Worm (Caenorhabditis elegans) whole organism, L4 larva: Measurements from ENCODE around the gene F54H12.8.

Experiments
- D1046.2 ChIP-seq: fragments of 200-800 bp; sonication (Bioruptor generic); IDR thresholded peaks from 2 replicates; pipeline ENCODE4 v1.3.6; 2022; ENCODE audit warnings: missing genetic modification characterization, missing compliant biosample characterization
- F26F4.8 ChIP-seq: fragments of 200-800 bp; sonication (Bioruptor generic); conservative IDR thresholded peaks from 2 replicates; pipeline ENCODE4 v1.3.6; 2022; ENCODE audit warnings: missing genetic modification characterization, missing compliant biosample characterization
- R02D3.7 ChIP-seq: fragments of 150-350 bp; sonication (generic microtip); optimal IDR thresholded peaks from 3 replicates; lab custom pipeline; 2014; ENCODE audit warnings: missing biosample characterization, missing genetic modification characterization
- T26A8.4 ChIP-seq: fragments of 200-800 bp; sonication (Bioruptor generic); IDR thresholded peaks from 2 replicates; pipeline ENCODE4 v1.3.6; 2022; ENCODE audit warnings: missing genetic modification characterization, missing compliant biosample characterization
- Y5F2A.4 ChIP-seq: fragments of 200-800 bp; sonication (Bioruptor generic); optimal IDR thresholded peaks from 2 replicates; lab custom pipeline; 2018; ENCODE audit warnings: mild to moderate bottlenecking, missing genetic modification characterization, missing compliant biosample characterization
- Y75B8A.6 ChIP-seq: fragments of 200-800 bp; sonication (Bioruptor generic); IDR thresholded peaks from 2 replicates; pipeline ENCODE4 v1.3.6; 2022; ENCODE audit warnings: missing genetic modification reagents, missing genetic modification characterization, missing compliant biosample characterization
- ZK546.5 ChIP-seq, 2 experiments: sonication (generic microtip); optimal IDR thresholded peaks; 2 replicates each; lab custom pipeline; 2017; ENCODE audit warnings: missing biosample characterization in 2 of 2, missing genetic modification characterization in 2 of 2
- aly-2 ChIP-seq: sonication (generic microtip); optimal IDR thresholded peaks from 2 replicates; lab custom pipeline; 2018; ENCODE audit warnings: missing biosample characterization, missing genetic modification characterization
- ama-1 ChIP-seq: fragments of 150-350 bp; optimal IDR thresholded peaks from 2 replicates; lab custom pipeline; 2014; ENCODE audit warnings: inconsistent platforms, mixed read lengths
- ces-1 ChIP-seq: fragments of 150-350 bp; sonication (generic microtip); optimal IDR thresholded peaks from 4 replicates; lab custom pipeline; 2014; ENCODE audit warnings: missing biosample characterization, missing genetic modification reagents, missing genetic modification characterization
- daf-12 ChIP-seq: fragments of 150-350 bp; optimal IDR thresholded peaks from 2 replicates; lab custom pipeline; 2014; ENCODE audit warnings: missing biosample characterization, missing genetic modification reagents, missing genetic modification characterization
- daf-19 ChIP-seq: fragments of 200-800 bp; sonication (Bioruptor generic); conservative IDR thresholded peaks from 2 replicates; pipeline ENCODE4 v1.3.6; 2022; ENCODE audit warnings: missing genetic modification characterization, missing compliant biosample characterization
- dmd-6 ChIP-seq: fragments of 200-800 bp; sonication (Bioruptor generic); IDR thresholded peaks from 2 replicates; pipeline ENCODE4 v1.3.6; 2022; ENCODE audit warnings: missing genetic modification reagents, missing genetic modification characterization, missing compliant biosample characterization
- dmd-8 ChIP-seq: fragments of 200-800 bp; sonication (Bioruptor generic); IDR thresholded peaks from 2 replicates; pipeline ENCODE4 v1.3.6; 2022; ENCODE audit warnings: missing genetic modification characterization, missing compliant biosample characterization
- duxl-1 ChIP-seq: sonication (generic microtip); optimal IDR thresholded peaks from 2 replicates; lab custom pipeline; 2016; ENCODE audit warnings: mild to moderate bottlenecking, missing genetic modification characterization, moderate library complexity, missing compliant biosample characterization; ENCODE audit not compliant: poor library complexity
- dve-1 ChIP-seq: sonication (generic microtip); optimal IDR thresholded peaks from 2 replicates; lab custom pipeline; 2017; ENCODE audit warnings: antibody characterized with exemption, mild to moderate bottlenecking, missing genetic modification characterization, missing compliant biosample characterization; ENCODE audit not compliant: insufficient read depth
- egl-43 ChIP-seq: fragments of 200-800 bp; sonication (Bioruptor generic); IDR thresholded peaks from 2 replicates; pipeline ENCODE4 v1.3.6; 2022; ENCODE audit warnings: missing genetic modification reagents, missing genetic modification characterization, missing compliant biosample characterization
- gei-8 ChIP-seq: fragments of 200-800 bp; sonication (Bioruptor generic); optimal IDR thresholded peaks from 2 replicates; lab custom pipeline; 2018; ENCODE audit warnings: mild to moderate bottlenecking, missing genetic modification characterization, missing compliant biosample characterization
- hif-1 ChIP-seq, 2 experiments: sonication (generic microtip); optimal IDR thresholded peaks; 2 replicates each; lab custom pipeline; 2016 to 2017; ENCODE audit warnings: missing compliant biosample characterization in 2 of 2, missing genetic modification characterization in 2 of 2, missing genetic modification reagents in 2 of 2, missing genotype in 2 of 2, mild to moderate bottlenecking in 1 of 2
- hlh-11 ChIP-seq: fragments of 200-800 bp; sonication (Bioruptor generic); optimal IDR thresholded peaks from 2 replicates; lab custom pipeline; 2018; ENCODE audit warnings: mild to moderate bottlenecking, missing genetic modification characterization, missing compliant biosample characterization
- hmg-1.1 ChIP-seq: fragments of 200-800 bp; sonication (Bioruptor generic); IDR thresholded peaks from 2 replicates; pipeline ENCODE4 v1.3.6; 2022; ENCODE audit warnings: missing genetic modification reagents, missing genetic modification characterization, missing compliant biosample characterization
- lim-7 ChIP-seq: fragments of 200-800 bp; sonication (Bioruptor generic); IDR thresholded peaks from 2 replicates; pipeline ENCODE4 v1.3.6; 2022; ENCODE audit warnings: missing genetic modification characterization, missing compliant biosample characterization
- lin-13 ChIP-seq: fragments of 150-350 bp; optimal IDR thresholded peaks from 2 replicates; lab custom pipeline; 2014; ENCODE audit warnings: missing biosample characterization, missing genetic modification reagents, missing genetic modification characterization
- lin-38 ChIP-seq: fragments of 200-800 bp; sonication (Bioruptor generic); IDR thresholded peaks from 2 replicates; pipeline ENCODE4 v1.3.6; 2022; ENCODE audit warnings: missing genetic modification reagents, missing genetic modification characterization, missing compliant biosample characterization
- lsy-2 ChIP-seq, 2 experiments: fragments of 150-350 bp in 1 of 2; sonication (generic microtip) in 1 of 2; optimal IDR thresholded peaks; 2 replicates each; lab custom pipeline; 2014 to 2017; ENCODE audit warnings: missing biosample characterization in 2 of 2, missing genetic modification characterization in 2 of 2
- mdt-29 ChIP-seq: fragments of 200-800 bp; sonication (Bioruptor generic); IDR thresholded peaks from 2 replicates; pipeline ENCODE4 v1.3.6; 2022; ENCODE audit warnings: missing genetic modification reagents, missing genetic modification characterization, missing compliant biosample characterization
- mep-1 ChIP-seq: fragments of 150-350 bp; sonication (generic microtip); optimal IDR thresholded peaks from 3 replicates; lab custom pipeline; 2014; ENCODE audit warnings: missing biosample characterization, missing genetic modification characterization
- mes-2 ChIP-seq: sonication (generic microtip); optimal IDR thresholded peaks from 2 replicates; lab custom pipeline; 2016; ENCODE audit warnings: missing genotype, mild to moderate bottlenecking, missing genetic modification characterization, missing compliant biosample characterization; ENCODE audit not compliant: poor library complexity, severe bottlenecking
- nhr-102 ChIP-seq: sonication (generic microtip); optimal IDR thresholded peaks from 2 replicates; lab custom pipeline; 2016; ENCODE audit warnings: mild to moderate bottlenecking, missing genetic modification characterization, moderate library complexity, missing compliant biosample characterization
- nhr-25 ChIP-seq: sonication (generic microtip); optimal IDR thresholded peaks from 2 replicates; lab custom pipeline; 2017; ENCODE audit warnings: missing genetic modification characterization, mild to moderate bottlenecking, missing compliant biosample characterization, antibody characterized with exemption, moderate library complexity, borderline replicate concordance; ENCODE audit not compliant: insufficient read depth
- nhr-41 ChIP-seq: fragments of 200-800 bp; sonication (Bioruptor generic); IDR thresholded peaks from 2 replicates; pipeline ENCODE4 v1.3.6; 2022; ENCODE audit warnings: missing genetic modification reagents, missing genetic modification characterization, missing compliant biosample characterization
- nhr-42 ChIP-seq: fragments of 200-800 bp; sonication (Bioruptor generic); IDR thresholded peaks from 2 replicates; pipeline ENCODE4 v1.3.6; 2022; ENCODE audit warnings: missing genetic modification characterization, missing compliant biosample characterization
- nhr-48 ChIP-seq: sonication (generic microtip); optimal IDR thresholded peaks from 2 replicates; lab custom pipeline; 2016; ENCODE audit warnings: mild to moderate bottlenecking, missing genetic modification characterization, missing compliant biosample characterization
- nhr-77 ChIP-seq: fragments of 150-350 bp; optimal IDR thresholded peaks from 2 replicates; lab custom pipeline; 2014; ENCODE audit warnings: missing biosample characterization, missing genetic modification characterization
- php-3 ChIP-seq: fragments of 200-800 bp; sonication (Bioruptor generic); IDR thresholded peaks from 2 replicates; pipeline ENCODE4 v1.3.6; 2022; ENCODE audit warnings: missing genetic modification reagents, missing genetic modification characterization, missing compliant biosample characterization
- pqm-1 ChIP-seq: sonication (generic microtip); optimal IDR thresholded peaks from 2 replicates; lab custom pipeline; 2017; ENCODE audit warnings: missing biosample characterization, missing genetic modification characterization
- saeg-2 ChIP-seq: fragments of 200-800 bp; sonication (Bioruptor generic); IDR thresholded peaks from 2 replicates; pipeline ENCODE4 v1.3.6; 2022; ENCODE audit warnings: missing genetic modification reagents, missing genetic modification characterization, missing compliant biosample characterization
- sdz-12 ChIP-seq: fragments of 200-800 bp; sonication (Bioruptor generic); optimal IDR thresholded peaks from 2 replicates; lab custom pipeline; 2018; ENCODE audit warnings: mild to moderate bottlenecking, missing genetic modification characterization, missing compliant biosample characterization
- skn-1 ChIP-seq: fragments of 150-350 bp; optimal IDR thresholded peaks from 2 replicates; lab custom pipeline; 2014; ENCODE audit warnings: missing biosample characterization, missing genetic modification characterization
- snpc-1.2 ChIP-seq: fragments of 200-800 bp; sonication (Bioruptor generic); IDR thresholded peaks from 2 replicates; pipeline ENCODE4 v1.3.6; 2022; ENCODE audit warnings: missing genetic modification reagents, missing genetic modification characterization, missing compliant biosample characterization
- snpc-4 ChIP-seq: fragments of 150-350 bp; optimal IDR thresholded peaks from 2 replicates; lab custom pipeline; 2014; ENCODE audit warnings: missing biosample characterization, missing genetic modification characterization
- spr-3 ChIP-seq: fragments of 200-800 bp; sonication (Bioruptor generic); optimal IDR thresholded peaks from 2 replicates; lab custom pipeline; 2018; ENCODE audit warnings: mild to moderate bottlenecking, missing genetic modification characterization, missing compliant biosample characterization
- unc-130 ChIP-seq: sonication (generic microtip); optimal IDR thresholded peaks from 2 replicates; lab custom pipeline; 2016; ENCODE audit warnings: missing genetic modification reagents, missing genetic modification characterization, missing compliant biosample characterization
- vab-7 ChIP-seq: fragments of 200-800 bp; sonication (Bioruptor generic); IDR thresholded peaks from 2 replicates; pipeline ENCODE4 v1.3.6; 2022; ENCODE audit warnings: missing genetic modification reagents, missing genetic modification characterization, missing compliant biosample characterization
- zag-1 ChIP-seq: fragments of 150-350 bp; optimal IDR thresholded peaks from 2 replicates; lab custom pipeline; 2014; ENCODE audit warnings: missing biosample characterization, missing genetic modification characterization
- zfp-3 ChIP-seq: fragments of 200-800 bp; sonication (Bioruptor generic); conservative IDR thresholded peaks from 2 replicates; pipeline ENCODE4 v1.3.6; 2022; ENCODE audit warnings: missing genetic modification reagents, missing genetic modification characterization, missing compliant biosample characterization
- zip-11 ChIP-seq: fragments of 200-800 bp; sonication (Bioruptor generic); IDR thresholded peaks from 2 replicates; pipeline ENCODE4 v1.3.6; 2022; ENCODE audit warnings: missing genetic modification characterization, missing compliant biosample characterization
- zip-2 ChIP-seq: fragments of 150-350 bp; optimal IDR thresholded peaks from 2 replicates; lab custom pipeline; 2014; ENCODE audit warnings: missing biosample characterization, missing genetic modification characterization

Gene F54H12.8

ce11 chrIII:7977224-7977623 lies 8.2 kb upstream of the F54H12.8 start:
- TF ChIP-seq zag-1, result no peak
- TF ChIP-seq T26A8.4 (GFP tag; lab: Robert Waterston, UW), result 0 out of 2 replicates have a peak, but pooled peaks have one; percentile 29
- TF ChIP-seq hmg-1.1 (GFP tag; lab: Robert Waterston, UW), result no peak
- 0 out of 2 replicates have a peak, but pooled peaks have one; percentile 19 for TF ChIP-seq saeg-2 (GFP tag; lab: Robert Waterston, UW)
- peak; percentile 71 for TF ChIP-seq nhr-102 (tag; lab: Kevin White, UChicago)
- no peak for TF ChIP-seq dmd-6
- 0 out of 2 replicates have a peak, but pooled peaks have one; percentile 23 for TF ChIP-seq vab-7 (GFP tag; lab: Robert Waterston, UW)
- TF ChIP-seq zfp-3 (GFP tag; lab: Robert Waterston, UW), result peak; percentile 71; the same call in 1 of the 2 replicates
- peak; percentile 25 to 63 for TF ChIP-seq lsy-2 (tag; optimal IDR thresholded peaks at IDR 0.05; lab: Kevin White, UChicago)
- TF ChIP-seq nhr-77, result peak; percentile 24
- peak; percentile 18 for TF ChIP-seq sdz-12 (GFP tag; lab: Kevin White, UChicago)
- TF ChIP-seq snpc-4, result no peak
- TF ChIP-seq dve-1 (tag; lab: Kevin White, UChicago), result peak; percentile 19
- TF ChIP-seq lin-38 (GFP tag; lab: Robert Waterston, UW), result peak; percentile 44; the same call in 1 of the 2 replicates
- peak; percentile 39 for TF ChIP-seq hlh-11 (tag; lab: Kevin White, UChicago)
- TF ChIP-seq nhr-48 (tag; lab: Kevin White, UChicago), result no peak
- TF ChIP-seq dmd-8, result 0 out of 2 replicates have a peak, but pooled peaks have one; percentile 39
- peak; percentile 51; the same call in 1 of the 2 replicates for TF ChIP-seq egl-43 (GFP tag; lab: Robert Waterston, UW)
- TF ChIP-seq ZK546.5 (tag; optimal IDR thresholded peaks at IDR 0.05; lab: Kevin White, UChicago), result no peak
- TF ChIP-seq lin-13, result no peak
- 0 out of 2 replicates have a peak, but pooled peaks have one; percentile 29 for TF ChIP-seq php-3
- TF ChIP-seq duxl-1 (tag; lab: Kevin White, UChicago), result peak; percentile 83
- 0 out of 2 replicates have a peak, but pooled peaks have one; percentile 53 for TF ChIP-seq Y75B8A.6 (GFP tag; lab: Robert Waterston, UW)
- TF ChIP-seq mes-2, result peak; percentile 29
- TF ChIP-seq mdt-29, result 0 out of 2 replicates have a peak, but pooled peaks have one; percentile 12
- TF ChIP-seq hif-1 (tag; optimal IDR thresholded peaks at IDR 0.05; lab: Kevin White, UChicago), result peak in 1 of 2 experiments; percentile 7
- peak; percentile 1 for TF ChIP-seq mep-1 (tag; lab: Kevin White, UChicago)
- peak; percentile 67; the same call in 1 of the 2 replicates for TF ChIP-seq nhr-42 (GFP tag; lab: Robert Waterston, UW)
- peak; percentile 89 for TF ChIP-seq ama-1 (lab: Kevin White, UChicago)

- TF ChIP-seq daf-12 (tag; lab: Kevin White, UChicago) (no peak), snpc-1.2 (GFP tag; lab: Robert Waterston, UW) (no peak), F26F4.8 (GFP tag; lab: Robert Waterston, UW) (no peak), Y5F2A.4 (GFP tag; lab: Kevin White, UChicago) (no peak), nhr-102 (tag; lab: Kevin White, UChicago) (no peak), nhr-41 (GFP tag; lab: Robert Waterston, UW) (no peak), pqm-1 (tag; lab: Kevin White, UChicago) (peak; percentile 6), zip-11 (no peak), sdz-12 (GFP tag; lab: Kevin White, UChicago) (no peak), hlh-11 (tag; lab: Kevin White, UChicago) (peak; percentile 42), daf-19 (GFP tag; lab: Robert Waterston, UW) (no peak), zip-2 (tag; lab: Kevin White, UChicago) (peak; percentile 2), ces-1 (GFP tag; lab: Kevin White, UChicago) (no peak), lin-13 (peak; percentile 12), aly-2 (tag; lab: Kevin White, UChicago) (no peak), dve-1 (tag; lab: Kevin White, UChicago) (peak; percentile 71), gei-8 (GFP tag; lab: Kevin White, UChicago) (no peak), lim-7 (GFP tag; lab: Robert Waterston, UW) (no peak), spr-3 (GFP tag; lab: Kevin White, UChicago) (no peak), nhr-25 (no peak), D1046.2 (GFP tag; lab: Robert Waterston, UW) (no peak), skn-1 (no peak), R02D3.7 (tag; lab: Kevin White, UChicago) (no peak), ama-1 (lab: Kevin White, UChicago) (peak; percentile 70), unc-130 (GFP tag; lab: Kevin White, UChicago) (no peak), nhr-77 (no peak)
Observed at ce11 chrIII:7973968-7974607, 5.1 kb upstream of the F54H12.8 start.
